Fruit fly (Drosophila melanogaster) whole organism, prepupa: ENCODE data around the gene CG13896.

Experiments
- Blimp-1 ChIP-seq: fragments of 200-800 bp; sonication (Bioruptor generic); optimal IDR thresholded peaks from 3 replicates; lab custom pipeline; 2017; ENCODE audit warnings: missing biosample characterization, missing genetic modification characterization, mild to moderate bottlenecking, moderate library complexity, missing genetic modification reagents
- CG10631 ChIP-seq: fragments of 200-800 bp; sonication (Bioruptor generic); optimal IDR thresholded peaks from 2 replicates; lab custom pipeline; 2016; ENCODE audit warnings: missing biosample characterization, missing genetic modification characterization
- CG10669 ChIP-seq: fragments of 200-800 bp; sonication (Bioruptor generic); optimal IDR thresholded peaks from 3 replicates; lab custom pipeline; 2018; ENCODE audit warnings: missing biosample characterization, mild to moderate bottlenecking, missing genetic modification characterization, moderate library complexity
- CG11294 ChIP-seq: fragments of 200-800 bp; sonication (Bioruptor generic); IDR thresholded peaks from 2 replicates; pipeline ENCODE4 v1.3.6; 2022; ENCODE audit warnings: missing biosample characterization, missing genetic modification characterization
- CG11902 ChIP-seq: fragments of 200-800 bp; sonication (Bioruptor generic); optimal IDR thresholded peaks from 3 replicates; lab custom pipeline; 2016; ENCODE audit warnings: missing biosample characterization, missing genetic modification characterization
- CG1621 ChIP-seq: fragments of 200-800 bp; sonication (Bioruptor generic); optimal IDR thresholded peaks from 3 replicates; lab custom pipeline; 2018; ENCODE audit warnings: missing biosample characterization, mild to moderate bottlenecking, missing genetic modification characterization
- CG3032 ChIP-seq: fragments of 200-800 bp; optimal IDR thresholded peaks from 2 replicates; lab custom pipeline; 2019; ENCODE audit warnings: missing biosample characterization, mild to moderate bottlenecking, missing genetic modification characterization, moderate library complexity
- CG32006 ChIP-seq: fragments of 200-800 bp; sonication (Bioruptor generic); optimal IDR thresholded peaks from 3 replicates; lab custom pipeline; 2017; ENCODE audit warnings: missing biosample characterization, mild to moderate bottlenecking, missing genetic modification characterization
- CG34406 ChIP-seq: fragments of 200-800 bp; sonication (Bioruptor generic); optimal IDR thresholded peaks from 3 replicates; lab custom pipeline; 2016; ENCODE audit warnings: missing biosample characterization, missing genetic modification characterization
- CG3919 ChIP-seq: fragments of 200-800 bp; sonication (Bioruptor generic); optimal IDR thresholded peaks from 3 replicates; lab custom pipeline; 2016; ENCODE audit warnings: missing biosample characterization, missing genetic modification characterization
- CG4318 ChIP-seq: fragments of 200-800 bp; sonication (Bioruptor generic); optimal IDR thresholded peaks from 3 replicates; lab custom pipeline; 2017; ENCODE audit warnings: missing biosample characterization, mild to moderate bottlenecking, missing genetic modification characterization
- CG6163 ChIP-seq: fragments of 200-800 bp; sonication (Bioruptor generic); IDR thresholded peaks from 3 replicates; pipeline ENCODE4 v1.3.6; 2022; ENCODE audit warnings: missing biosample characterization, missing genetic modification characterization
- CG6276 ChIP-seq: fragments of 200-800 bp; sonication (Bioruptor generic); optimal IDR thresholded peaks from 2 replicates; lab custom pipeline; 2017; ENCODE audit warnings: missing biosample characterization, mild to moderate bottlenecking, missing genetic modification characterization
- CG6808 ChIP-seq: fragments of 200-800 bp; sonication (Bioruptor generic); optimal IDR thresholded peaks from 3 replicates; lab custom pipeline; 2017; ENCODE audit warnings: missing biosample characterization, missing genetic modification characterization, mild to moderate bottlenecking, moderate library complexity, missing genetic modification reagents
- CG6854 ChIP-seq: fragments of 200-800 bp; sonication (Bioruptor generic); optimal IDR thresholded peaks from 2 replicates; lab custom pipeline; 2017; ENCODE audit warnings: missing biosample characterization, mild to moderate bottlenecking, missing genetic modification characterization
- CG8319 ChIP-seq: fragments of 200-800 bp; sonication (Bioruptor generic); optimal IDR thresholded peaks from 3 replicates; lab custom pipeline; 2016; ENCODE audit warnings: missing biosample characterization, missing genetic modification characterization
- CG8632 ChIP-seq: fragments of 200-800 bp; sonication (Bioruptor generic); optimal IDR thresholded peaks from 3 replicates; lab custom pipeline; 2016; ENCODE audit warnings: missing biosample characterization, missing genetic modification characterization
- CG9139 ChIP-seq: fragments of 200-800 bp; sonication (Bioruptor generic); optimal IDR thresholded peaks from 3 replicates; lab custom pipeline; 2017; ENCODE audit warnings: missing biosample characterization, mild to moderate bottlenecking, missing genetic modification characterization
- Eip75B ChIP-seq: fragments of 200-800 bp; sonication (Bioruptor generic); optimal IDR thresholded peaks from 3 replicates; lab custom pipeline; 2016; ENCODE audit warnings: missing biosample characterization, missing genetic modification characterization
- Eip78C ChIP-seq: fragments of 200-800 bp; sonication (Bioruptor generic); peaks from one replicate; lab custom pipeline; 2016; ENCODE audit warnings: missing biosample characterization, missing genetic modification characterization
- Eip93F ChIP-seq: fragments of 200-800 bp; sonication (Bioruptor generic); optimal IDR thresholded peaks from 2 replicates; lab custom pipeline; 2016; ENCODE audit warnings: missing biosample characterization, mild to moderate bottlenecking, missing genetic modification characterization
- Ets21C ChIP-seq: fragments of 200-800 bp; sonication (Bioruptor generic); optimal IDR thresholded peaks from 3 replicates; lab custom pipeline; 2016; ENCODE audit warnings: missing biosample characterization, missing genetic modification characterization
- Ets96B ChIP-seq: fragments of 200-800 bp; optimal IDR thresholded peaks from 2 replicates; lab custom pipeline; 2019; ENCODE audit warnings: missing biosample characterization, mild to moderate bottlenecking, missing genetic modification characterization, moderate library complexity
- Hr38 ChIP-seq: sonication (Bioruptor generic); optimal IDR thresholded peaks from 2 replicates; lab custom pipeline; 2016; ENCODE audit warnings: missing biosample characterization, missing genetic modification characterization
- Met ChIP-seq: fragments of 200-800 bp; sonication (Bioruptor generic); optimal IDR thresholded peaks from 3 replicates; lab custom pipeline; 2016; ENCODE audit warnings: missing biosample characterization, missing genetic modification characterization
- OdsH ChIP-seq: fragments of 200-800 bp; sonication (Bioruptor generic); optimal IDR thresholded peaks from 3 replicates; lab custom pipeline; 2016; ENCODE audit warnings: missing biosample characterization, missing genetic modification characterization
- Smox ChIP-seq: fragments of 200-800 bp; sonication (Bioruptor generic); optimal IDR thresholded peaks from 3 replicates; lab custom pipeline; 2016; ENCODE audit warnings: missing biosample characterization, missing genetic modification characterization
- Sox102F ChIP-seq: fragments of 200-800 bp; sonication (Bioruptor generic); optimal IDR thresholded peaks from 2 replicates; lab custom pipeline; 2016; ENCODE audit warnings: missing biosample characterization, mild to moderate bottlenecking, missing genetic modification characterization
- Sox14 ChIP-seq: fragments of 200-800 bp; sonication (Bioruptor generic); optimal IDR thresholded peaks from 3 replicates; lab custom pipeline; 2016; ENCODE audit warnings: missing biosample characterization, missing genetic modification characterization
- achi ChIP-seq: fragments of 200-800 bp; sonication (Bioruptor generic); optimal IDR thresholded peaks from 3 replicates; lab custom pipeline; 2016; ENCODE audit warnings: missing biosample characterization, missing genetic modification characterization
- acj6 ChIP-seq: fragments of 200-800 bp; sonication (Bioruptor generic); optimal IDR thresholded peaks from 3 replicates; lab custom pipeline; 2016; ENCODE audit warnings: missing biosample characterization, missing genetic modification characterization
- cyc ChIP-seq: fragments of 200-800 bp; sonication (Bioruptor generic); optimal IDR thresholded peaks from 3 replicates; lab custom pipeline; 2016; ENCODE audit warnings: missing biosample characterization, missing genetic modification characterization
- dac ChIP-seq: fragments of 200-800 bp; sonication (Bioruptor generic); optimal IDR thresholded peaks from 2 replicates; lab custom pipeline; 2017; ENCODE audit warnings: missing biosample characterization, mild to moderate bottlenecking, missing genetic modification characterization
- dsx ChIP-seq: fragments of 200-800 bp; optimal IDR thresholded peaks from 3 replicates; lab custom pipeline; 2019; ENCODE audit warnings: missing biosample characterization, mild to moderate bottlenecking, missing genetic modification characterization, moderate library complexity; ENCODE audit not compliant: poor library complexity, severe bottlenecking
- eg ChIP-seq: fragments of 200-800 bp; sonication (Bioruptor generic); IDR thresholded peaks from 3 replicates; pipeline ENCODE4 v1.3.6; 2022; ENCODE audit warnings: missing biosample characterization, missing genetic modification characterization
- fd59A ChIP-seq: fragments of 200-800 bp; sonication (Bioruptor generic); optimal IDR thresholded peaks from 2 replicates; lab custom pipeline; 2017; ENCODE audit warnings: missing biosample characterization, mild to moderate bottlenecking, missing genetic modification characterization, missing genetic modification reagents
- fkh ChIP-seq: fragments of 200-800 bp; sonication (Bioruptor generic); optimal IDR thresholded peaks from 3 replicates; lab custom pipeline; 2017; ENCODE audit warnings: missing biosample characterization, mild to moderate bottlenecking, missing genetic modification characterization, moderate library complexity
- lz ChIP-seq: fragments of 200-800 bp; sonication (Bioruptor generic); optimal IDR thresholded peaks from 3 replicates; lab custom pipeline; 2016; ENCODE audit warnings: missing biosample characterization, missing genetic modification characterization
- net ChIP-seq: fragments of 200-800 bp; sonication (Bioruptor generic); optimal IDR thresholded peaks from 3 replicates; lab custom pipeline; 2016; ENCODE audit warnings: missing biosample characterization, missing genetic modification characterization
- pdm3 ChIP-seq: fragments of 200-800 bp; sonication (Bioruptor generic); optimal IDR thresholded peaks from 3 replicates; lab custom pipeline; 2016; ENCODE audit warnings: missing biosample characterization, missing genetic modification characterization
- salr ChIP-seq, 2 experiments: fragments of 200-800 bp; sonication (Bioruptor generic); optimal IDR thresholded peaks; 3 replicates each; lab custom pipeline; 2016 to 2018; ENCODE audit warnings: missing biosample characterization in 2 of 2, missing genetic modification characterization in 2 of 2, mild to moderate bottlenecking in 1 of 2
- spab ChIP-seq: fragments of 200-800 bp; sonication (Bioruptor generic); optimal IDR thresholded peaks from 2 replicates; lab custom pipeline; 2017; ENCODE audit warnings: missing biosample characterization, mild to moderate bottlenecking, missing genetic modification characterization, missing genetic modification reagents
- ss ChIP-seq, 2 experiments: fragments of 200-800 bp; sonication (Bioruptor generic); optimal IDR thresholded peaks; 2 replicates in 1 of 2; 3 replicates in 1 of 2; lab custom pipeline; 2017 to 2018; ENCODE audit warnings: mild to moderate bottlenecking in 2 of 2, missing biosample characterization in 2 of 2, missing genetic modification characterization in 2 of 2, moderate library complexity in 1 of 2
- topi ChIP-seq: fragments of 200-800 bp; sonication (Bioruptor generic); optimal IDR thresholded peaks from 3 replicates; lab custom pipeline; 2016; ENCODE audit warnings: missing biosample characterization, missing genetic modification characterization

The CG13896 gene

DNA sequence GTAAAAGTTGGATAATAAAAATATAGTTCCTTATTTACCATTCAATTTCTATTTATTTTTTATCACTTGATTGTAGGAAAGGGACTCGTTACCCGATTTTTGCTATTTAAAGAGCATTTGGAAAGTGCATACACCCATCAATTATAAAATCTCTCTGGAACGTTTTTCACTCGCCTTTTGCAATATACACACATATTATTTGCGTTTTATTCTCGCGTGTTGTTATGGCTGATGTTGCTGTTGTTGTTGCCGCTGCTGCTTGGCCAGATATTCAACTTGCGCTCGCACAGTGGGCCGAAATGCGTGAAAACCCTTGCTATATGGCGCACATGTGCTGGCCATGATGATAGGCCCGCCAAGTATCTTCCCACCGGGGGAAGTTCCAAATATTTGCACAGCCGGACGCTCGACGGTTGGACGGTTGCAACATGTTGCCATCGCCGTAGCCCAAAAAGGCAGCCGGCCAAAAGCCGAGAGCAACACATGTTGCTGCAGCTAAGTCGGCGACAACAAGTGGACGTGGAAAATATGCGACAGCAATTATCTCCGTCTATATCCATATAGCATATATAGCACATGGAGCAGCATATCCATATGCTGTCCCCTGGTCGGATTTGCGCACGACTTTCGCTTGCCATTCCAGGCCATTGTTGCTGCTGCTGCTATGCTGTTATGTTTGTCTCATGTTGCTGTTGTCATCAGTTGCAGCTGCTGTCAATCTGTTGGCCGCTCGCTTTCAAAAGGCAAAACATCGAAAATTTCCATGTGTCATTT lies 27.9 kb upstream of the CG13896 start (continued):
- peak; percentile 24 for TF ChIP-seq CG3032 (tag; lab: Kevin White, UChicago)
- no peak for TF ChIP-seq salr (GFP tag; optimal IDR thresholded peaks at IDR 0.05; lab: Kevin White, UChicago)
- peak; percentile 48 for TF ChIP-seq Sox102F (GFP tag; lab: Kevin White, UChicago)
- peak; percentile 33 for TF ChIP-seq CG6276 (GFP tag; lab: Kevin White, UChicago)
- no peak for TF ChIP-seq Hr38 (GFP tag; lab: Kevin White, UChicago)
- no peak for TF ChIP-seq CG11902
- no peak for TF ChIP-seq Blimp-1 (GFP tag; lab: Kevin White, UChicago)
- no peak for TF ChIP-seq acj6 (GFP tag; lab: Kevin White, UChicago)
- no peak for TF ChIP-seq CG6808 (GFP tag; lab: Kevin White, UChicago)
- peak; percentile 5 for TF ChIP-seq lz
- TF ChIP-seq net, result peak; percentile 13
- no peak for TF ChIP-seq Smox (GFP tag; lab: Kevin White, UChicago)
- no peak for TF ChIP-seq achi (GFP tag; lab: Kevin White, UChicago)
- TF ChIP-seq CG4318, result peak; percentile 6
- TF ChIP-seq CG6854 (GFP tag; lab: Kevin White, UChicago), result no peak

DNA sequence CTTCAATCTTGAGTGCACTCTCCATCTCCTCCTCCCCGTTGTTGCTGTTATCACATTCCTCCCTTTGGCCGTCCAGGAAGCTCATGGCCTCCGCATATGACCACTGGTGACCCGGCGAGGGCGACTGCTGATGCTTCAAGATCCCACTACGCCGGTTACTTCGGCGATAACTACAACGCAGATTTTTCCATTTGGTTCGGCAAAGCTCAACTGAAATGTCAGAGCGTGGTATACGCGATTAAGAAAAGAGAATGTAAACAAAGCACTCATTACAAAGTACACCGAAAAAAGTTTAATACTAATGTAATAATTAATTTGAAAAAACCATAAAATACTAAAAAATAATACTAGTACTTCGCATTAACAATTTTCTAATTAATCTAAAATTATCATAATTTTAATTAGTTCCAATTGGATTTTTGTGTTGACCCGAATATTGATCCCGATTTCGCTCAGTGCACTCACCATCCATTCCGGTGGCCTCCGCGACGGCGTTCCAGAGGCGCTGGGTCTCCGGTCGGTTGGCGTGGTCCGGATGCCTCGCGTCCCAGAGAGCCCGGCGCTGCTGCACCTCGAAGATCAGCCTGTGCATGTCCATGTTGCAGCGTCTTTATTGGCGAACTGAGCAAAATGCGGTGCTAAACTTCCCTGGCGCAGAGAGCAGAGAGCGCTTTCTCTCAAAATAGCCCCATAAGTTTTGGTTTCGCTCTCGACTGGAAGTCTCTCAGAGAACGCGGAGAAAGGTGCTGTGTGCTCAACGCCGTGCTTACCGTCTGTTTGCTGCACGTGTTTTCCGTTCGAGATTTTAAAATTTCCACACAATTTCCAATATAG lies 27.1 kb upstream of the CG13896 start:
- TF ChIP-seq Hr38 (GFP tag; lab: Kevin White, UChicago), result no peak
- peak; percentile 93 for TF ChIP-seq CG10669 (GFP tag; lab: Kevin White, UChicago)
- TF ChIP-seq CG11294 (GFP tag; lab: Robert Waterston, UW), result peak; percentile 92
- peak; percentile 88 for TF ChIP-seq dac
- TF ChIP-seq CG10631 (GFP tag; lab: Kevin White, UChicago), result peak; percentile 97
- TF ChIP-seq Ets21C (GFP tag; lab: Kevin White, UChicago), result peak; percentile 76
- peak; percentile 92 for TF ChIP-seq CG6276 (GFP tag; lab: Kevin White, UChicago)
- peak; percentile 98 for TF ChIP-seq CG6163 (GFP tag; lab: Robert Waterston, UW)
- TF ChIP-seq Sox102F (GFP tag; lab: Kevin White, UChicago), result peak; percentile 92
- peak; percentile 96 to 97 for TF ChIP-seq ss (GFP tag; optimal IDR thresholded peaks at IDR 0.05; lab: Kevin White, UChicago)
- peak; percentile 94 for TF ChIP-seq pdm3
- peak; percentile 91 for TF ChIP-seq CG4318
- peak; percentile 95 for TF ChIP-seq Eip75B (GFP tag; lab: Kevin White, UChicago)
- peak; percentile 98 for TF ChIP-seq CG8632 (GFP tag; lab: Kevin White, UChicago)
- peak; percentile 98 for TF ChIP-seq CG34406
- peak; percentile 96 for TF ChIP-seq net
- peak; percentile 97 for TF ChIP-seq CG9139 (GFP tag; lab: Kevin White, UChicago)
- TF ChIP-seq Sox14, result peak; percentile 92
- peak; percentile 99 for TF ChIP-seq Eip78C
- TF ChIP-seq Eip93F (GFP tag; lab: Kevin White, UChicago), result peak; percentile 87
- peak; percentile 97 for TF ChIP-seq OdsH (GFP tag; lab: Kevin White, UChicago)
- TF ChIP-seq spab (GFP tag; lab: Kevin White, UChicago), result peak; percentile 97
- TF ChIP-seq fkh, result peak; percentile 69
- TF ChIP-seq CG1621, result peak; percentile 96
- TF ChIP-seq Blimp-1 (GFP tag; lab: Kevin White, UChicago), result peak; percentile 87
- TF ChIP-seq Ets96B (tag; lab: Kevin White, UChicago), result peak; percentile 98
- TF ChIP-seq Smox (GFP tag; lab: Kevin White, UChicago), result peak; percentile 92
- peak; percentile 97 for TF ChIP-seq CG32006
- TF ChIP-seq eg, result peak; percentile 97
- peak; percentile 91 for TF ChIP-seq cyc
- peak; percentile 96 for TF ChIP-seq fd59A (GFP tag; lab: Kevin White, UChicago)
- TF ChIP-seq CG3919 (GFP tag; lab: Kevin White, UChicago), result peak; percentile 97
- TF ChIP-seq acj6 (GFP tag; lab: Kevin White, UChicago), result peak; percentile 97
- peak; percentile 96 for TF ChIP-seq CG8319 (GFP tag; lab: Kevin White, UChicago)
- peak; percentile 90 for TF ChIP-seq CG11902
- TF ChIP-seq salr (GFP tag; optimal IDR thresholded peaks at IDR 0.05; lab: Kevin White, UChicago), result peak; percentile 89 to 94
- TF ChIP-seq dsx (GFP tag; lab: Kevin White, UChicago), result peak; percentile 97
- TF ChIP-seq topi (GFP tag; lab: Kevin White, UChicago), result peak; percentile 93
- peak; percentile 91 for TF ChIP-seq Met (GFP tag; lab: Kevin White, UChicago)
